Worm (Caenorhabditis elegans): Measurements from ENCODE around the gene M05D6.2.

- TF ChIP-seq snpc-4 (tag; optimal IDR thresholded peaks at IDR 0.05): no peak
- TF ChIP-seq mab-5 (tag; optimal IDR thresholded peaks at IDR 0.05): no peak
- no peak for TF ChIP-seq elt-3 (tag; optimal IDR thresholded peaks at IDR 0.05)
- TF ChIP-seq unc-62 (GFP tag; optimal IDR thresholded peaks at IDR 0.05): no peak
- TF ChIP-seq unc-39 (tag; optimal IDR thresholded peaks at IDR 0.05): no peak
- TF ChIP-seq sem-2 (GFP tag; optimal IDR thresholded peaks at IDR 0.05): no peak
- no peak for TF ChIP-seq nhr-12 (tag; optimal IDR thresholded peaks at IDR 0.05)
- TF ChIP-seq flh-1 (GFP tag; optimal IDR thresholded peaks at IDR 0.05): no peak
- no peak for TF ChIP-seq elt-1 (tag; optimal IDR thresholded peaks at IDR 0.05; ENCODE audit: borderline replicate concordance, insufficient read depth)
- TF ChIP-seq ztf-11 (tag; optimal IDR thresholded peaks at IDR 0.05): no peak
- TF ChIP-seq zip-8 (tag; optimal IDR thresholded peaks at IDR 0.05): no peak
- no peak for TF ChIP-seq lin-13 (tag; optimal IDR thresholded peaks at IDR 0.05)
These were observed 36.3 kb downstream of the M05D6.2 start for ce11 chrII:8504074-8504724.
